Worm (Caenorhabditis elegans) whole organism, midembryonic: ENCODE data around the gene Y43F8B.13.

Experiments
- cog-1 ChIP-seq: sonication (generic microtip); optimal IDR thresholded peaks from 2 replicates; lab custom pipeline; 2016; ENCODE audit warnings: missing genetic modification characterization, missing compliant biosample characterization
- flt-1 ChIP-seq: fragments of 200-800 bp; sonication (Bioruptor generic); IDR thresholded peaks from 2 replicates; pipeline ENCODE4 v1.3.6; 2022; ENCODE audit warnings: missing genetic modification characterization, missing compliant biosample characterization
- med-1 ChIP-seq: sonication (generic microtip); optimal IDR thresholded peaks from 2 replicates; lab custom pipeline; 2017; ENCODE audit warnings: missing genetic modification characterization, mild to moderate bottlenecking, missing compliant biosample characterization, antibody characterized with exemption, missing genetic modification reagents; ENCODE audit not compliant: insufficient read depth
- ztf-23 ChIP-seq: fragments of 200-800 bp; sonication (Bioruptor generic); IDR thresholded peaks from 2 replicates; pipeline ENCODE4 v1.3.6; 2022; ENCODE audit warnings: missing genetic modification reagents, missing genetic modification characterization, missing compliant biosample characterization
- ztf-29 ChIP-seq: fragments of 200-800 bp; sonication (Bioruptor generic); IDR thresholded peaks from 2 replicates; pipeline ENCODE4 v1.3.6; 2022; ENCODE audit warnings: missing genetic modification reagents, missing genetic modification characterization, missing compliant biosample characterization

- TF ChIP-seq ztf-29 = no peak
- TF ChIP-seq flt-1 (GFP tag; lab: Robert Waterston, UW) = no peak
- no peak for TF ChIP-seq cog-1
- TF ChIP-seq med-1 (GFP tag; lab: Kevin White, UChicago) = no peak
- no peak for TF ChIP-seq ztf-23 (GFP tag; lab: Robert Waterston, UW)
These were observed 22.1 kb downstream of the Y43F8B.13 start, which contains the start of gene Y43F8B.9 for ce11 chrV:19477852-19478251.
